Worm (Caenorhabditis elegans) whole organism, young adult: Measurements from ENCODE around the gene W01D2.6.

ENCODE experiments used
- C06A6.2 ChIP-seq: fragments of 200-800 bp; sonication (Bioruptor generic); conservative IDR thresholded peaks from 2 replicates; pipeline ENCODE4 v1.3.6; 2022; ENCODE audit warnings: missing genetic modification characterization, missing compliant biosample characterization
- C17E4.6 ChIP-seq: fragments of 200-800 bp; sonication (Bioruptor generic); IDR thresholded peaks from 2 replicates; pipeline ENCODE4 v1.3.6; 2022; ENCODE audit warnings: missing genetic modification reagents, missing genetic modification characterization, missing compliant biosample characterization
- F22D6.2 ChIP-seq: sonication (generic microtip); optimal IDR thresholded peaks from 2 replicates; lab custom pipeline; 2016; ENCODE audit warnings: mild to moderate bottlenecking, missing genetic modification characterization, missing compliant biosample characterization
- F23B12.7 ChIP-seq: sonication (generic microtip); optimal IDR thresholded peaks from 2 replicates; lab custom pipeline; 2017; ENCODE audit warnings: missing genetic modification characterization, mild to moderate bottlenecking, missing compliant biosample characterization, antibody characterized with exemption, moderate library complexity; ENCODE audit not compliant: insufficient read depth
- F52B5.7 ChIP-seq: sonication (generic microtip); optimal IDR thresholded peaks from 2 replicates; lab custom pipeline; 2016; ENCODE audit warnings: mild to moderate bottlenecking, missing genetic modification characterization, missing compliant biosample characterization
- F55B11.4 ChIP-seq: sonication (generic microtip); optimal IDR thresholded peaks from 2 replicates; lab custom pipeline; 2016; ENCODE audit warnings: missing compliant biosample characterization, missing genetic modification characterization, borderline replicate concordance; ENCODE audit not compliant: insufficient read depth
- Y53G8AR.9 ChIP-seq: fragments of 200-800 bp; sonication (Bioruptor generic); conservative IDR thresholded peaks from 2 replicates; pipeline ENCODE4 v1.3.6; 2022; ENCODE audit warnings: missing genetic modification reagents, missing genetic modification characterization, missing compliant biosample characterization
- ZK185.1 ChIP-seq: sonication (generic microtip); optimal IDR thresholded peaks from 2 replicates; lab custom pipeline; 2016; ENCODE audit warnings: mild to moderate bottlenecking, missing genetic modification characterization, missing compliant biosample characterization; ENCODE audit not compliant: poor library complexity, severe bottlenecking
- atf-7 ChIP-seq: sonication (generic microtip); optimal IDR thresholded peaks from 2 replicates; lab custom pipeline; 2017; ENCODE audit warnings: mild to moderate bottlenecking, missing genetic modification characterization, missing compliant biosample characterization
- attf-3 ChIP-seq: fragments of 200-800 bp; sonication (Bioruptor generic); conservative IDR thresholded peaks from 2 replicates; pipeline ENCODE4 v1.3.6; 2022; ENCODE audit warnings: missing genetic modification reagents, missing genetic modification characterization, missing compliant biosample characterization
- attf-5 ChIP-seq: fragments of 200-800 bp; sonication (Bioruptor generic); optimal IDR thresholded peaks from 2 replicates; lab custom pipeline; 2018; ENCODE audit warnings: mild to moderate bottlenecking, missing genetic modification characterization, missing compliant biosample characterization
- bed-1 ChIP-seq: fragments of 200-800 bp; sonication (Bioruptor generic); IDR thresholded peaks from 2 replicates; pipeline ENCODE4 v1.3.6; 2022; ENCODE audit warnings: missing genetic modification reagents, missing genetic modification characterization, missing compliant biosample characterization
- bed-2 ChIP-seq: fragments of 200-800 bp; sonication (Bioruptor generic); IDR thresholded peaks from 2 replicates; pipeline ENCODE4 v1.3.6; 2022; ENCODE audit warnings: missing genetic modification reagents, missing genetic modification characterization, missing compliant biosample characterization
- ceh-100 ChIP-seq: fragments of 200-800 bp; sonication (Bioruptor generic); IDR thresholded peaks from 2 replicates; pipeline ENCODE4 v1.3.6; 2022; ENCODE audit warnings: missing genetic modification reagents, missing genetic modification characterization, missing compliant biosample characterization
- ceh-79 ChIP-seq: sonication (generic microtip); optimal IDR thresholded peaks from 2 replicates; lab custom pipeline; 2017; ENCODE audit warnings: mild to moderate bottlenecking, missing genetic modification characterization, missing compliant biosample characterization
- dox-1 ChIP-seq: fragments of 200-800 bp; sonication (Bioruptor generic); IDR thresholded peaks from 2 replicates; pipeline ENCODE4 v1.3.6; 2022; ENCODE audit warnings: missing genetic modification reagents, missing genetic modification characterization, missing compliant biosample characterization
- egl-44 ChIP-seq: fragments of 200-800 bp; sonication (Bioruptor generic); IDR thresholded peaks from 2 replicates; pipeline ENCODE4 v1.3.6; 2022; ENCODE audit warnings: missing genetic modification reagents, missing genetic modification characterization, missing compliant biosample characterization
- ets-4 ChIP-seq: fragments of 200-800 bp; sonication (Bioruptor generic); optimal IDR thresholded peaks from 2 replicates; lab custom pipeline; 2018; ENCODE audit warnings: mild to moderate bottlenecking, missing genetic modification characterization, missing compliant biosample characterization
- hsf-1 ChIP-seq: fragments of 200-800 bp; sonication (Bioruptor generic); IDR thresholded peaks from 2 replicates; pipeline ENCODE4 v1.3.6; 2022; ENCODE audit warnings: missing genetic modification reagents, missing genetic modification characterization, missing compliant biosample characterization
- lag-1 ChIP-seq: fragments of 200-800 bp; sonication (Bioruptor generic); IDR thresholded peaks from 2 replicates; pipeline ENCODE4 v1.3.6; 2022; ENCODE audit warnings: missing genetic modification reagents, missing genetic modification characterization, missing compliant biosample characterization
- let-526 ChIP-seq: fragments of 200-800 bp; sonication (Bioruptor generic); IDR thresholded peaks from 2 replicates; pipeline ENCODE4 v1.3.6; 2022; ENCODE audit warnings: missing genetic modification reagents, missing genetic modification characterization, missing compliant biosample characterization
- lin-26 ChIP-seq: fragments of 200-800 bp; sonication (Bioruptor generic); IDR thresholded peaks from 2 replicates; pipeline ENCODE4 v1.3.6; 2022; ENCODE audit warnings: missing genetic modification reagents, missing genetic modification characterization, missing compliant biosample characterization
- lin-35 ChIP-seq, 3 experiments: fragments of 150-350 bp in 2 of 3; sonication (generic microtip) in 1 of 3; optimal IDR thresholded peaks; 2 replicates each; lab custom pipeline; 2014 to 2018; ENCODE audit warnings: missing biosample characterization in 3 of 3, missing genetic modification characterization in 3 of 3, missing genetic modification reagents in 3 of 3
- lin-54 ChIP-seq: fragments of 200-800 bp; sonication (Bioruptor generic); optimal IDR thresholded peaks from 2 replicates; lab custom pipeline; 2018; ENCODE audit warnings: mild to moderate bottlenecking, missing genetic modification characterization, missing compliant biosample characterization
- lir-1 ChIP-seq: fragments of 200-800 bp; sonication (Bioruptor generic); conservative IDR thresholded peaks from 2 replicates; pipeline ENCODE4 v1.3.6; 2022; ENCODE audit warnings: missing genetic modification reagents, missing genetic modification characterization, missing compliant biosample characterization
- madf-3 ChIP-seq: fragments of 200-800 bp; sonication (Bioruptor generic); IDR thresholded peaks from 2 replicates; pipeline ENCODE4 v1.3.6; 2022; ENCODE audit warnings: missing genetic modification reagents, missing genetic modification characterization, missing compliant biosample characterization
- mcd-1 ChIP-seq: fragments of 200-800 bp; sonication (Bioruptor generic); IDR thresholded peaks from 2 replicates; pipeline ENCODE4 v1.3.6; 2022; ENCODE audit warnings: missing genetic modification reagents, missing genetic modification characterization, missing compliant biosample characterization
- mes-4 ChIP-seq: sonication (generic microtip); optimal IDR thresholded peaks from 2 replicates; lab custom pipeline; 2016; ENCODE audit warnings: missing genotype, missing genetic modification characterization, missing compliant biosample characterization
- nfya-1 ChIP-seq: sonication (generic microtip); optimal IDR thresholded peaks from 2 replicates; lab custom pipeline; 2017; ENCODE audit warnings: antibody characterized with exemption, missing compliant biosample characterization, missing genetic modification characterization, borderline replicate concordance; ENCODE audit not compliant: insufficient read depth
- nfya-2 ChIP-seq: fragments of 200-800 bp; sonication (Bioruptor generic); IDR thresholded peaks from 2 replicates; pipeline ENCODE4 v1.3.6; 2022; ENCODE audit warnings: missing genetic modification reagents, missing genetic modification characterization, missing compliant biosample characterization
- nfyb-1 ChIP-seq: fragments of 200-800 bp; sonication (Bioruptor generic); IDR thresholded peaks from 2 replicates; pipeline ENCODE4 v1.3.6; 2022; ENCODE audit warnings: missing genetic modification reagents, missing genetic modification characterization, missing compliant biosample characterization
- nhr-179 ChIP-seq: sonication (generic microtip); optimal IDR thresholded peaks from 2 replicates; lab custom pipeline; 2016; ENCODE audit warnings: mild to moderate bottlenecking, missing genetic modification characterization, missing compliant biosample characterization
- nhr-27 ChIP-seq: fragments of 200-800 bp; sonication (Bioruptor generic); optimal IDR thresholded peaks from 2 replicates; lab custom pipeline; 2018; ENCODE audit warnings: mild to moderate bottlenecking, missing genetic modification characterization, moderate library complexity, missing compliant biosample characterization
- rec-8 ChIP-seq, 2 experiments: sonication (generic microtip); optimal IDR thresholded peaks; 2 replicates each; lab custom pipeline; 2016; ENCODE audit warnings: mild to moderate bottlenecking in 2 of 2, missing genetic modification characterization in 2 of 2, missing genetic modification reagents in 2 of 2, missing genotype in 2 of 2, missing biosample characterization in 1 of 2, missing compliant biosample characterization in 1 of 2, moderate library complexity in 1 of 2
- sea-2 ChIP-seq: fragments of 200-800 bp; sonication (Bioruptor generic); IDR thresholded peaks from 2 replicates; pipeline ENCODE4 v1.3.6; 2022; ENCODE audit warnings: missing genetic modification characterization, missing compliant biosample characterization
- snpc-1.3 ChIP-seq: sonication (generic microtip); optimal IDR thresholded peaks from 2 replicates; lab custom pipeline; 2017; ENCODE audit warnings: missing genetic modification characterization, mild to moderate bottlenecking, missing compliant biosample characterization, antibody characterized with exemption, moderate library complexity, missing genotype, missing genetic modification reagents; ENCODE audit not compliant: insufficient read depth
- snpc-3.4 ChIP-seq: sonication (generic microtip); optimal IDR thresholded peaks from 2 replicates; lab custom pipeline; 2017; ENCODE audit warnings: missing genetic modification characterization, mild to moderate bottlenecking, missing compliant biosample characterization, antibody characterized with exemption, moderate library complexity, missing genotype, missing genetic modification reagents
- somi-1 ChIP-seq: fragments of 200-800 bp; sonication (Bioruptor generic); optimal IDR thresholded peaks from 2 replicates; lab custom pipeline; 2018; ENCODE audit warnings: mild to moderate bottlenecking, missing genetic modification characterization, missing compliant biosample characterization
- ztf-18 ChIP-seq: sonication (generic microtip); optimal IDR thresholded peaks from 2 replicates; lab custom pipeline; 2016; ENCODE audit warnings: missing genotype, mild to moderate bottlenecking, missing genetic modification characterization, missing compliant biosample characterization
- ztf-25 ChIP-seq: fragments of 200-800 bp; sonication (Bioruptor generic); IDR thresholded peaks from 2 replicates; pipeline ENCODE4 v1.3.6; 2022; ENCODE audit warnings: missing genetic modification reagents, missing genetic modification characterization, missing compliant biosample characterization
- ztf-28 ChIP-seq: fragments of 200-800 bp; sonication (Bioruptor generic); IDR thresholded peaks from 2 replicates; pipeline ENCODE4 v1.3.6; 2022; ENCODE audit warnings: missing genetic modification reagents, missing genetic modification characterization, missing compliant biosample characterization
- ztf-6 ChIP-seq: fragments of 200-800 bp; sonication (Bioruptor generic); IDR thresholded peaks from 2 replicates; pipeline ENCODE4 v1.3.6; 2022; ENCODE audit warnings: missing genetic modification reagents, missing genetic modification characterization, missing compliant biosample characterization

Gene W01D2.6

DNA sequence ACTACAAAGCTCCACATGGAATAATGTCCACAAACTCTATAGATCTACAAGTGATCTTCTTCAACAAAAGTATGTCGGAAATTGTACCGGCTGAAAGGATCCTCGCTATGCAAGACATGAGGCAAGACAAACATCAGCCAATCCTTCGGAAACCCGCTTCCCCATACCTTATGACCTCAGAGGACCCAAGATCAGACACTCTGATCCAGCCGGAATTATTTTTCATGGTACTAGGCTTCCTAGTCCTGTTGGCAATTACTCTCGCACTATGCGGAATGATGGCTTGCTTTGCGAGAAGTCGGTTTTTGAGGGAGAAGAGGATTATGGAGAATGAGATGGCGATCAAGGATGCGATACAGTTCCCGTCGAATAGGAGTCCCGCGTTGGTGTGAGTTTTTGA is 41.1 kb downstream of the W01D2.6 start:
- no peak for TF ChIP-seq F23B12.7 (tag; lab: Kevin White, UChicago)
- TF ChIP-seq ceh-79 (tag; lab: Kevin White, UChicago) = no peak
- TF ChIP-seq nfya-2 (GFP tag; lab: Robert Waterston, UW) = no peak
- no peak for TF ChIP-seq lag-1 (GFP tag; lab: Robert Waterston, UW)
- TF ChIP-seq egl-44 (GFP tag; lab: Robert Waterston, UW) = no peak
- TF ChIP-seq ceh-100 (GFP tag; lab: Robert Waterston, UW) = no peak
- TF ChIP-seq ztf-28 (GFP tag; lab: Robert Waterston, UW) = no peak
- TF ChIP-seq attf-3 = no peak
- TF ChIP-seq lin-26 (GFP tag; lab: Robert Waterston, UW) = no peak
- TF ChIP-seq nfyb-1 = no peak
- no peak for TF ChIP-seq C17E4.6 (GFP tag; lab: Robert Waterston, UW)
- TF ChIP-seq madf-3 (GFP tag; lab: Robert Waterston, UW) = no peak
- TF ChIP-seq nfya-1 (tag; lab: Kevin White, UChicago) = no peak
- no peak for TF ChIP-seq atf-7 (tag; lab: Kevin White, UChicago)
- TF ChIP-seq Y53G8AR.9 = no peak
- no peak for TF ChIP-seq bed-1 (GFP tag; lab: Robert Waterston, UW)

DNA sequence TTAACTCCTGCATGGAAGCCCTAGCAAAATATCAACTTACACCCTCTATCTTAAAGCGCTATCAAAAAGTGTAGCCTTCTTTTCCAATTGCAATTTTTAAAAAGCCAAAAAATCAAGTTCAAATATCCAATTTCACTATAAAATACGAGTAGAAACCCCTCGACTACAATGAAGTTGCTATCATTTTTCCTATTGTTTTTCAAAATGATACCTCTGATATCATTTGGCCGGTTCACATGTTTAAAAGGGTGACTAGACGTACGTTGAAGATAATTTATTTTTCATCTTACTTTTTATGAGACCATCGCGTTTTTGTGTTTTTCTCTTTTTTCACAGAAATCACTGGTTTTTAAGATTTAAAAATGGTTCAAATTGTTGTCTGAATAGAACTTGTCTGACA is 42.7 kb downstream of the W01D2.6 start, which contains the start of gene R05H10.1:
TSS of gene R05H10.1 (plus strand) at position 334 of the 400 bp plus-strand sequence.
- no peak for TF ChIP-seq F55B11.4 (tag; lab: Kevin White, UChicago)
- no peak for TF ChIP-seq lir-1 (GFP tag; lab: Robert Waterston, UW)
- no peak for TF ChIP-seq ztf-6 (GFP tag; lab: Robert Waterston, UW)
- TF ChIP-seq mes-4 (tag; lab: Kevin White, UChicago) = no peak
- no peak for TF ChIP-seq C06A6.2
- no peak for TF ChIP-seq snpc-1.3 (tag; lab: Kevin White, UChicago)
- TF ChIP-seq, all 124 proteins: peak for 0

DNA sequence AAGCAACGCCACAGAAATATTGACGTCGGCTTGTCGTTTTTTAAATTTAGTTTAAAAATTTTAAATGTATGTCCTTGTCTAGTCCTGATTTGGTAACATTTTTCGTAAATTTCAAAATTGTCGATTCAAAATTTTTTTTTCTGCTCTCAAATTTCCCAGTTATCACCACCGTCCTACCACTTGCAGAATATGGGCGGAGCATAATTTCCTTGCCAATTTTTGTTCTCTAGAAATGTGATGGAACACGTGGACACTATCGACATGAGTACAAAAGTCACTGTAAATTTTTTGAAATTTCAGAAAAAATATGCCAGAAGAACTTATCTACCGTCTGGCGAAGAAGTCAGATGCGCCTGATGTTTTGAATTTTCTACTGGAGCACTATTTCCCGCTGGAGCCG is 46.4 kb downstream of the W01D2.6 start, which contains the start of gene R05H10.7:
TSS of gene R05H10.7 (plus strand) at position 301 of the 400 bp plus-strand sequence.
- TF ChIP-seq F23B12.7 (tag; lab: Kevin White, UChicago) (no peak), snpc-3.4 (tag; lab: Kevin White, UChicago) (no peak), somi-1 (GFP tag; lab: Kevin White, UChicago) (no peak), madf-3 (GFP tag; lab: Robert Waterston, UW) (no peak), nhr-27 (no peak), dox-1 (GFP tag; lab: Robert Waterston, UW) (no peak), F52B5.7 (tag; lab: Kevin White, UChicago) (no peak)

DNA sequence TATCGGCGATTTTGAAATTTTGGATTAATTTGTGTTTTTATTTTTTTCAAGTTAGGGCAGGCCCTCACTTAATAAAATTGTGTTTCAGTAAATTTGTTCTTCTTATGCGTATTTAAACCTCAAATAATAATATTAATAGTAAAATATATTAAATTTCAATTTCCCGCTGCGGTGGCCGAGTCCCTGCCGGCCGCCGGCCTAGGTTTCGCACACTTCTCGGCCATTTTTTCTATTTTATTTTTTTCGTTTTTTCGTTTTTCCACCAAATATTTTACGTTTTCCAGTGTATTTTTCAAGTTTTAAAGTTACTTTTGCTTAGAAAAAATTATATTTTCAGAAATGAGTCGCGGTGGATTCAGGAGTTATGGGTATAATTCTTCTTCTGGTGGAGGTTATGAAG is 48.1 kb downstream of the W01D2.6 start, which contains the start of gene rbm-28:
TSS of gene rbm-28 (plus strand) at position 338 of the 400 bp plus-strand sequence.
- TF ChIP-seq sea-2 (no peak), hsf-1 (GFP tag; lab: Robert Waterston, UW) (no peak), C17E4.6 (GFP tag; lab: Robert Waterston, UW) (no peak), let-526 (GFP tag; lab: Robert Waterston, UW) (no peak), attf-5 (GFP tag; lab: Kevin White, UChicago) (no peak), rec-8 (tag; optimal IDR thresholded peaks at IDR 0.05; lab: Kevin White, UChicago) (peak in 1 of 2 experiments; percentile 4), lin-35 (GFP tag; optimal IDR thresholded peaks at IDR 0.05; lab: Kevin White, UChicago) (peak in 1 of 3 experiments; percentile 53), bed-2 (GFP tag; lab: Robert Waterston, UW) (no peak), ztf-18 (tag; lab: Kevin White, UChicago) (no peak), ets-4 (no peak), mcd-1 (GFP tag; lab: Robert Waterston, UW) (peak; percentile 15; the same call in 1 of the 2 replicates), nfya-1 (tag; lab: Kevin White, UChicago) (no peak), egl-44 (GFP tag; lab: Robert Waterston, UW) (no peak), F22D6.2 (no peak), nhr-179 (tag; lab: Kevin White, UChicago) (no peak), ztf-25 (GFP tag; lab: Robert Waterston, UW) (no peak), F52B5.7 (tag; lab: Kevin White, UChicago) (no peak), madf-3 (GFP tag; lab: Robert Waterston, UW) (no peak), atf-7 (tag; lab: Kevin White, UChicago) (no peak), ZK185.1 (tag; lab: Kevin White, UChicago) (no peak), lin-54 (peak; percentile 65)
